Fruit fly (Drosophila melanogaster): Measurements from ENCODE around the gene CG10565.

DNA sequence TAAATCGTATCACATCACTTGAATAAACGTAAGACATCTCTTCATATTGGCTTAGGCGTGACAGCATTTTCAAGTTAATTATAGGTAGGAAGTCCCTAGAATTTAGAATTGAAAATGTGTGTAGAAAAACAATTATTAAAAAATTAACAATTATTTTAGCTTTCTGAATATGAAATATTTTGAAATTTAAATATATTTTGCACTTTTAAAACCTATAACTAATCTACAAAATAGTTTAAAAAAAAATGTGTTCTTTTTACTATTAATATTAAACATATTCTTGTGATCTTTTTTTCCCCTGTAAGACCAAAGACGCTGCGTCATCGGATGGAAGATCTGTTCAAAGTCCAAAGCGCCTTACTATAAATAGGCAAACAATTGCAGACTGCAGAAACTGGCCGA, 13.6 kb downstream of the CG10565 start:
- TF ChIP-seq Mnt (GFP tag; optimal IDR thresholded peaks at IDR 0.05) (no peak), toe (GFP tag; optimal IDR thresholded peaks at IDR 0.05) (no peak), Hr96 (GFP tag; optimal IDR thresholded peaks at IDR 0.05) (no peak), kay (GFP tag; ENCODE audit: borderline replicate concordance) (no peak), cnc (optimal IDR thresholded peaks at IDR 0.05) (no peak), CG12768 (GFP tag; optimal IDR thresholded peaks at IDR 0.05) (no peak), CG14711 (tag; optimal IDR thresholded peaks at IDR 0.05) (no peak)
